Fruit fly (Drosophila melanogaster): ENCODE measurements around the gene sky.

dm6 chr2L:20913528-20913927 lies 5.2 kb downstream of the sky start:
- TF ChIP-seq CG8478 (optimal IDR thresholded peaks at IDR 0.05) = no peak
- no peak for TF ChIP-seq CTCF (optimal IDR thresholded peaks at IDR 0.05)

Data from S2 (cell line).